Worm (Caenorhabditis elegans): ENCODE data around the gene wrn-1.

DNA sequence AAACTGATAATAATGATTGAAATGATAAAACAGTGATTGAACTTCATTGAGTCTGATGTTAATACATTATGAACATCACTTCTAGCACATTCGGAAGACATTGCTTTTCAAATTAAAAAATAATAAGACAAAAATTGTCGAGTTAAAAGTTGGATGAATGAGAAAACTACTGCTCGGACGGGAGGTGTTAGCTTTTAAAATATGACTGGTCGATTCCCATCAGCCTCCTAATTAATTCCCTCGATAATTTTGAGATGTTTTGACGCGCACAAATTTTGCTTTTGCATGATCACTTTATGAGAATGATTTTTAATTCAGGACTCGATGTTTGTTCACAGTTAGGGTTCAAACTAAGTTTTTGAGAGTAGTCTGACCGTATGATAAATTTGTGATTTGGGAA, 18.9 kb downstream of the wrn-1 start, which contains the start of gene sra-28:
- no peak for TF ChIP-seq him-1 (tag; optimal IDR thresholded peaks at IDR 0.05)
- no peak for TF ChIP-seq W03F9.2 (tag; optimal IDR thresholded peaks at IDR 0.05)
- no peak for TF ChIP-seq dao-5 (tag; optimal IDR thresholded peaks at IDR 0.05)
